Fruit fly (Drosophila melanogaster): ENCODE data around the gene robl37BC.

The robl37BC gene

dm6 chr2L:19045111-19045560, 34.5 kb downstream of the robl37BC start, which contains the start of the genes Ttc19 and Acn (continued):
- TF ChIP-seq E2f1 (GFP tag; IDR thresholded peaks at IDR 0.05), result peak; percentile 62
- TF ChIP-seq CG15073 (GFP tag; optimal IDR thresholded peaks at IDR 0.05), result no peak
- TF ChIP-seq CG7987 (GFP tag; optimal IDR thresholded peaks at IDR 0.05), result peak; percentile 53
- no peak for TF ChIP-seq toy (GFP tag; IDR thresholded peaks at IDR 0.05)
- TF ChIP-seq hb (GFP tag; IDR thresholded peaks at IDR 0.05; ENCODE audit: partially characterized antibody), result peak; percentile 95
- peak; percentile 70 for TF ChIP-seq lbe (GFP tag; optimal IDR thresholded peaks at IDR 0.05)
- peak; percentile 72 for TF ChIP-seq fd3F (GFP tag; optimal IDR thresholded peaks at IDR 0.05)
- peak; percentile 62 for TF ChIP-seq schlank (tag; optimal IDR thresholded peaks at IDR 0.05)
- no peak for TF ChIP-seq C15 (GFP tag; IDR thresholded peaks at IDR 0.05)
- peak; percentile 93 for TF ChIP-seq CHES-1-like (GFP tag; optimal IDR thresholded peaks at IDR 0.05)
- TF ChIP-seq klu (GFP tag; IDR thresholded peaks at IDR 0.05), result peak; percentile 72
- peak; percentile 52; the same call in 2 of the 3 replicates for TF ChIP-seq CG11560 (tag; IDR thresholded peaks at IDR 0.05)
- peak; percentile 65 for TF ChIP-seq CG13123 (GFP tag; optimal IDR thresholded peaks at IDR 0.05)
- peak; percentile 63 for TF ChIP-seq CG18764 (GFP tag; optimal IDR thresholded peaks at IDR 0.05)
- TF ChIP-seq aop (GFP tag; IDR thresholded peaks at IDR 0.05), result 0 out of 2 replicates have a peak, but pooled peaks have one; percentile 20
- TF ChIP-seq jing (GFP tag; optimal IDR thresholded peaks at IDR 0.05), result no peak
- peak; percentile 79 for TF ChIP-seq CG15696 (tag; optimal IDR thresholded peaks at IDR 0.05)
- no peak for TF ChIP-seq CG10321 (GFP tag; IDR thresholded peaks at IDR 0.05)
- TF ChIP-seq CG30431 (GFP tag; optimal IDR thresholded peaks at IDR 0.05), result peak; percentile 37
- peak; percentile 56; the same call in 1 of the 3 replicates for TF ChIP-seq croc (GFP tag; conservative IDR thresholded peaks at IDR 0.05)
- TF ChIP-seq CG1233 (GFP tag; optimal IDR thresholded peaks at IDR 0.05), result peak; percentile 76
- TF ChIP-seq tll (GFP tag; optimal IDR thresholded peaks at IDR 0.05), result no peak
- peak; percentile 92 for TF ChIP-seq unc-4 (GFP tag; IDR thresholded peaks at IDR 0.05; ENCODE audit: partially characterized antibody)
- TF ChIP-seq TFAM (GFP tag; optimal IDR thresholded peaks at IDR 0.05), result peak; percentile 32
- peak; percentile 92 for TF ChIP-seq vvl (GFP tag; IDR thresholded peaks at IDR 0.05)
- TF ChIP-seq pb (GFP tag; optimal IDR thresholded peaks at IDR 0.05), result peak; percentile 78
- peak; percentile 86 for TF ChIP-seq CG12659 (GFP tag; optimal IDR thresholded peaks at IDR 0.05)
- peak; percentile 71 for TF ChIP-seq caup (GFP tag; optimal IDR thresholded peaks at IDR 0.05; ENCODE audit: severe bottlenecking)
- TF ChIP-seq CG18262 (tag; optimal IDR thresholded peaks at IDR 0.05), result peak; percentile 82
- TF ChIP-seq CG4404 (GFP tag; IDR thresholded peaks at IDR 0.05), result peak; percentile 71
- peak; percentile 86 for TF ChIP-seq tgo (GFP tag; IDR thresholded peaks at IDR 0.05)
- TF ChIP-seq Fer1 (GFP tag; optimal IDR thresholded peaks at IDR 0.05), result peak; percentile 75
- peak; percentile 87 for TF ChIP-seq CG13424 (tag; optimal IDR thresholded peaks at IDR 0.05)
- TF ChIP-seq tup (GFP tag; optimal IDR thresholded peaks at IDR 0.05), result peak; percentile 71
- no peak for TF ChIP-seq h (optimal IDR thresholded peaks at IDR 0.05)
- TF ChIP-seq CG18599 (GFP tag; optimal IDR thresholded peaks at IDR 0.05), result peak; percentile 81
- peak; percentile 91 for TF ChIP-seq nmo (GFP tag; optimal IDR thresholded peaks at IDR 0.05)
- peak; percentile 92 for TF ChIP-seq sna (GFP tag; IDR thresholded peaks at IDR 0.05; ENCODE audit: partially characterized antibody)
- no peak for TF ChIP-seq Trl (optimal IDR thresholded peaks at IDR 0.05)
- peak; percentile 92 for TF ChIP-seq Trl (GFP tag; optimal IDR thresholded peaks at IDR 0.05)
- no peak for TF ChIP-seq Dip2 (GFP tag; IDR thresholded peaks at IDR 0.05)
- TF ChIP-seq E2f2 (GFP tag; IDR thresholded peaks at IDR 0.05), result peak; percentile 71
- peak; percentile 86 for TF ChIP-seq tx (GFP tag; optimal IDR thresholded peaks at IDR 0.05)
- TF ChIP-seq grau (tag; optimal IDR thresholded peaks at IDR 0.05), result peak; percentile 78
- TF ChIP-seq CG8478 (optimal IDR thresholded peaks at IDR 0.05), result no peak
- peak; percentile 86 for TF ChIP-seq CG12236 (GFP tag; optimal IDR thresholded peaks at IDR 0.05)
- peak; percentile 95 for TF ChIP-seq CG13287 (GFP tag; IDR thresholded peaks at IDR 0.05; ENCODE audit: partially characterized antibody)
- TF ChIP-seq pros (GFP tag; optimal IDR thresholded peaks at IDR 0.05), result no peak
- TF ChIP-seq Sox102F (GFP tag; optimal IDR thresholded peaks at IDR 0.05), result peak; percentile 86
- no peak for TF ChIP-seq eve (GFP tag; optimal IDR thresholded peaks at IDR 0.05)
- peak; percentile 93 for TF ChIP-seq inv (GFP tag; IDR thresholded peaks at IDR 0.05; ENCODE audit: partially characterized antibody)

Data from whole organism, embryonic.